Worm (Caenorhabditis elegans): ENCODE data around the gene fbxa-73.
"Not testable (repeated sequence)": the region's sequence is repeated elsewhere in the genome, so short reads cannot be mapped to it uniquely, and the experiment has no call there.

The fbxa-73 gene

ce11 chrIII:2261353-2261752 lies 8.1 kb downstream of the fbxa-73 start, which contains the start of gene fbxa-42:
Gene fbxa-42, minus strand, starts transcription at chrIII:2261453.
- TF ChIP-seq ets-7 (tag; optimal IDR thresholded peaks at IDR 0.05); ceh-13 (GFP tag; optimal IDR thresholded peaks at IDR 0.05); hnd-1 (tag; optimal IDR thresholded peaks at IDR 0.05): not testable (repeated sequence)

- TF ChIP-seq ceh-36 (tag; optimal IDR thresholded peaks at IDR 0.05) (no peak), hmg-4 (GFP tag; optimal IDR thresholded peaks at IDR 0.05) (no peak), B0310.2 (tag; optimal IDR thresholded peaks at IDR 0.05) (no peak), ceh-13 (GFP tag; optimal IDR thresholded peaks at IDR 0.05) (no peak), F13C5.2 (tag; optimal IDR thresholded peaks at IDR 0.05) (no peak), tbx-11 (GFP tag; IDR thresholded peaks at IDR 0.05) (no peak), tra-4 (tag; optimal IDR thresholded peaks at IDR 0.05) (no peak), tbx-37 (GFP tag; conservative IDR thresholded peaks at IDR 0.05) (no peak), flt-1 (GFP tag; IDR thresholded peaks at IDR 0.05) (no peak), scrt-1 (GFP tag; IDR thresholded peaks at IDR 0.05) (no peak), ama-1 (optimal IDR thresholded peaks at IDR 0.05) (no peak), pes-1 (GFP tag; IDR thresholded peaks at IDR 0.05) (no peak), hnd-1 (tag; optimal IDR thresholded peaks at IDR 0.05) (no peak), ets-7 (tag; optimal IDR thresholded peaks at IDR 0.05) (no peak), sea-1 (GFP tag; conservative IDR thresholded peaks at IDR 0.05) (no peak)
Measured at ce11 chrIII:2262942-2263341, 9.7 kb downstream of the fbxa-73 start, which contains the start of gene Y54F10BM.6. Gene Y54F10BM.6, plus strand, starts transcription at chrIII:2263242.

- TF ChIP-seq tbx-37 (GFP tag; conservative IDR thresholded peaks at IDR 0.05) (no peak), flt-1 (GFP tag; IDR thresholded peaks at IDR 0.05) (no peak), ets-7 (tag; optimal IDR thresholded peaks at IDR 0.05) (no peak), pes-1 (GFP tag; IDR thresholded peaks at IDR 0.05) (no peak), scrt-1 (GFP tag; IDR thresholded peaks at IDR 0.05) (no peak), sea-1 (GFP tag; conservative IDR thresholded peaks at IDR 0.05) (no peak), tra-4 (tag; optimal IDR thresholded peaks at IDR 0.05) (no peak), F13C5.2 (tag; optimal IDR thresholded peaks at IDR 0.05) (no peak), ceh-36 (tag; optimal IDR thresholded peaks at IDR 0.05) (no peak)
Measured at ce11 chrIII:2265986-2266701, 12.9 kb downstream of the fbxa-73 start, which contains the start of gene fbxa-9. Gene fbxa-9, plus strand, starts transcription at chrIII:2266651.

- TF ChIP-seq ama-1 (optimal IDR thresholded peaks at IDR 0.05) (no peak), scrt-1 (GFP tag; IDR thresholded peaks at IDR 0.05) (no peak), F13C5.2 (tag; optimal IDR thresholded peaks at IDR 0.05) (no peak), hnd-1 (tag; optimal IDR thresholded peaks at IDR 0.05) (no peak), ceh-13 (GFP tag; optimal IDR thresholded peaks at IDR 0.05) (no peak), tbx-37 (GFP tag; conservative IDR thresholded peaks at IDR 0.05) (no peak), sea-1 (GFP tag; conservative IDR thresholded peaks at IDR 0.05) (no peak), tra-4 (tag; optimal IDR thresholded peaks at IDR 0.05) (no peak), aly-1 (tag; optimal IDR thresholded peaks at IDR 0.05) (no peak), flt-1 (GFP tag; IDR thresholded peaks at IDR 0.05) (no peak), pes-1 (GFP tag; IDR thresholded peaks at IDR 0.05) (no peak), ets-7 (tag; optimal IDR thresholded peaks at IDR 0.05) (no peak)
Measured at ce11 chrIII:2272075-2272474, 18.8 kb downstream of the fbxa-73 start, which contains the start of gene fbxa-48. Gene fbxa-48, minus strand, starts transcription at chrIII:2272175.

- TF ChIP-seq pes-1 (GFP tag; IDR thresholded peaks at IDR 0.05), result no peak
- TF ChIP-seq hnd-1 (tag; optimal IDR thresholded peaks at IDR 0.05), result no peak
- no peak for TF ChIP-seq ceh-13 (GFP tag; optimal IDR thresholded peaks at IDR 0.05)
- TF ChIP-seq F13C5.2 (tag; optimal IDR thresholded peaks at IDR 0.05), result no peak
- no peak for TF ChIP-seq tbx-37 (GFP tag; conservative IDR thresholded peaks at IDR 0.05)
- no peak for TF ChIP-seq tra-4 (tag; optimal IDR thresholded peaks at IDR 0.05)
- no peak for TF ChIP-seq aly-1 (tag; optimal IDR thresholded peaks at IDR 0.05)
- no peak for TF ChIP-seq ama-1 (optimal IDR thresholded peaks at IDR 0.05)
- TF ChIP-seq hmbx-1 (tag; optimal IDR thresholded peaks at IDR 0.05), result no peak
- no peak for TF ChIP-seq scrt-1 (GFP tag; IDR thresholded peaks at IDR 0.05)
- no peak for TF ChIP-seq hmg-4 (GFP tag; optimal IDR thresholded peaks at IDR 0.05)
Measured at ce11 chrIII:2272732-2273131, 19.5 kb downstream of the fbxa-73 start, which contains the start of gene fbxa-39. Gene fbxa-39, plus strand, starts transcription at chrIII:2273032.

- TF ChIP-seq sea-1 (GFP tag; conservative IDR thresholded peaks at IDR 0.05) (no peak), aly-1 (tag; optimal IDR thresholded peaks at IDR 0.05) (no peak), ceh-36 (tag; optimal IDR thresholded peaks at IDR 0.05) (no peak), ets-7 (tag; optimal IDR thresholded peaks at IDR 0.05) (no peak)
Measured at ce11 chrIII:2276842-2277241, 23.6 kb downstream of the fbxa-73 start, which contains the start of gene Y54F10BM.21. Gene Y54F10BM.21, plus strand, starts transcription at chrIII:2277142.

- no peak for TF ChIP-seq B0310.2 (tag; optimal IDR thresholded peaks at IDR 0.05)
Measured at ce11 chrIII:2279457-2279856, 26.2 kb downstream of the fbxa-73 start, which contains the start of gene Y54F10BM.23. Gene Y54F10BM.23, minus strand, starts transcription at chrIII:2279557.

ce11 chrIII:2280569-2280968 lies 27.3 kb downstream of the fbxa-73 start, which contains the start of gene Y54F10BM.22:
Gene Y54F10BM.22, plus strand, starts transcription at chrIII:2280899.
- TF ChIP-seq scrt-1 (GFP tag; IDR thresholded peaks at IDR 0.05) (no peak), flt-1 (GFP tag; IDR thresholded peaks at IDR 0.05) (no peak), hmbx-1 (tag; optimal IDR thresholded peaks at IDR 0.05) (no peak), tbx-37 (GFP tag; conservative IDR thresholded peaks at IDR 0.05) (no peak), ets-7 (tag; optimal IDR thresholded peaks at IDR 0.05) (no peak), pes-1 (GFP tag; IDR thresholded peaks at IDR 0.05) (no peak)
